Worm (Caenorhabditis elegans) whole organism, midembryonic: Measurements from ENCODE around the gene K02E2.8.
"Not testable (repeated sequence)": the region's sequence is repeated elsewhere in the genome, so short reads cannot be mapped to it uniquely, and the experiment has no call there.

Experiments used
- T22C8.4 ChIP-seq: fragments of 200-800 bp; sonication (Bioruptor generic); IDR thresholded peaks from 2 replicates; pipeline ENCODE4 v1.3.6; 2022; ENCODE audit warnings: missing genetic modification characterization, missing compliant biosample characterization
- cog-1 ChIP-seq: sonication (generic microtip); optimal IDR thresholded peaks from 2 replicates; lab custom pipeline; 2016; ENCODE audit warnings: missing genetic modification characterization, missing compliant biosample characterization
- flt-1 ChIP-seq: fragments of 200-800 bp; sonication (Bioruptor generic); IDR thresholded peaks from 2 replicates; pipeline ENCODE4 v1.3.6; 2022; ENCODE audit warnings: missing genetic modification characterization, missing compliant biosample characterization
- klf-2 ChIP-seq: fragments of 200-800 bp; sonication (Bioruptor generic); conservative IDR thresholded peaks from 2 replicates; pipeline ENCODE4 v1.3.6; 2022; ENCODE audit warnings: missing genetic modification reagents, missing genetic modification characterization, missing compliant biosample characterization
- med-1 ChIP-seq: sonication (generic microtip); optimal IDR thresholded peaks from 2 replicates; lab custom pipeline; 2017; ENCODE audit warnings: missing genetic modification characterization, mild to moderate bottlenecking, missing compliant biosample characterization, antibody characterized with exemption, missing genetic modification reagents; ENCODE audit not compliant: insufficient read depth
- ref-1 ChIP-seq: fragments of 200-800 bp; sonication (Bioruptor generic); conservative IDR thresholded peaks from 2 replicates; pipeline ENCODE4 v1.3.6; 2022; ENCODE audit warnings: missing genetic modification reagents, missing genetic modification characterization, missing compliant biosample characterization
- tab-1 ChIP-seq: fragments of 200-800 bp; sonication (Bioruptor generic); IDR thresholded peaks from 2 replicates; pipeline ENCODE4 v1.3.6; 2022; ENCODE audit warnings: missing genetic modification characterization, missing compliant biosample characterization
- ztf-23 ChIP-seq: fragments of 200-800 bp; sonication (Bioruptor generic); IDR thresholded peaks from 2 replicates; pipeline ENCODE4 v1.3.6; 2022; ENCODE audit warnings: missing genetic modification reagents, missing genetic modification characterization, missing compliant biosample characterization
- ztf-29 ChIP-seq: fragments of 200-800 bp; sonication (Bioruptor generic); IDR thresholded peaks from 2 replicates; pipeline ENCODE4 v1.3.6; 2022; ENCODE audit warnings: missing genetic modification reagents, missing genetic modification characterization, missing compliant biosample characterization

Gene K02E2.8

DNA sequence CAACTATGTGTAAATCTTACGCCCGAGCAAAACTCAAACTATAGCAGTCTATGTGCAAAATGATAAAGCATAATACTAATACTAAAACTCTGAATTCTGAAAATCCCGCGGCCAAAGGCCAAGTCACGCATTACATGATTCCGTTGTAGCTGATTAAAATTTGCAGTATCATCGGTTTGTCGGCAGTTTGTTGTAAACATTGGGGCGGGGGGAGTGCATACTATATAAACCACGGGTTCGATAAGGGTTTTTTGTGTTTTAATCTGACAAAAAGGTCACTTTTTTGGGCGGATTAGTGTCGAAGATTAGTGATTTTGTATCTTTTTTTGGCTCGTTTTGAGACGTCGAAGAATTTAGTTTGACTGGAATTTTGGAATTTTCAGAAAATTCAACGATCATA lies 7.7 kb upstream of the K02E2.8 start:
- TF ChIP-seq med-1 (no peak), ref-1 (GFP tag; lab: Robert Waterston, UW) (no peak), flt-1 (no peak), T22C8.4 (no peak), tab-1 (no peak), klf-2 (GFP tag; lab: Robert Waterston, UW) (no peak), ztf-29 (no peak), ztf-23 (GFP tag; lab: Robert Waterston, UW) (no peak), cog-1 (tag; lab: Kevin White, UChicago) (no peak)

DNA sequence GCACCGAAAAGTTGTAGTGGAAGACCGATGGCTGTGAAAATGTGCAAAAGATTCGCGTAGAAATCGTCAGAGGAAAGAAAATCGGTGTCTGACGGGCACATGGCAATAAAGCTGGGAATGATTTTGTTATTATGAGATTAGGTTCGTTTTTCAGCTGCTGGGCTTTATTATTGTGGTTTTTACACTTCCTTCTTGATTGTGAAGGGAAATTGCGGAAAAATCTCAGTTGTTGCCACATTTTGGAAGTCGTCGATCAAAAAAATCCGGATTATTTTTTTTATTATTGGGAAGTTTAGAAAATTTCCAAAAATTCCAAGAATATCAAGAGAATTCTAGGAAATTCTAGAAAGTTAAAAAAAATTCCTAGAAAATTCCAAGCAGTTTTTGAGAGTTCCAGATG lies 2.4 kb upstream of the K02E2.8 start, which contains the start of gene srh-177:
TSS of gene srh-177 (minus strand) at position 101 of the 400 bp plus-strand sequence.
- TF ChIP-seq ztf-29; cog-1 (tag; lab: Kevin White, UChicago); T22C8.4: not testable (repeated sequence)

DNA sequence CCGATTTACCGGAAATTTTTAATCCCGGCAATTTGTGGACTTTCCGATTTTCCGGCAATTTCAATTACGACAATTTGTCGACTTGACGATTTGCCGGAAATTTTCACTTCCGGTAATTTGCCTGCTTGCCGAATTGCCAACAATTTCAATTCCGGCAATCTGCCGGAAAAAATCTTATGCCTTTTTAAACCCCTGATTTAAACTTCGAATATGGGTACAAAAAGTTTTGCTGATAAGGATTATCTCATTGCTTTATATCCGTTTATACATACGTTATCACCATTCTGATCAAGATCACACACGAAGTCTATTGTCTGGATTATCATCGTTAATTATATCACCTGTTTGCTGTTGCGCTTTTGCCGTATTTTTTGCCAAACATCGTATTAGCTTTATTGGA lies 10.3 kb downstream of the K02E2.8 start, which contains the start of gene grd-11:
TSS of gene grd-11 (plus strand) at position 301 of the 400 bp plus-strand sequence.
- no peak for TF ChIP-seq tab-1
- TF ChIP-seq ztf-23 (GFP tag; lab: Robert Waterston, UW) = no peak
- no peak for TF ChIP-seq T22C8.4
- no peak for TF ChIP-seq cog-1 (tag; lab: Kevin White, UChicago)
- TF ChIP-seq med-1 = no peak
- no peak for TF ChIP-seq ztf-29
- TF ChIP-seq flt-1 = no peak
- TF ChIP-seq ref-1 (GFP tag; lab: Robert Waterston, UW) = no peak
- TF ChIP-seq klf-2 (GFP tag; lab: Robert Waterston, UW) = no peak

DNA sequence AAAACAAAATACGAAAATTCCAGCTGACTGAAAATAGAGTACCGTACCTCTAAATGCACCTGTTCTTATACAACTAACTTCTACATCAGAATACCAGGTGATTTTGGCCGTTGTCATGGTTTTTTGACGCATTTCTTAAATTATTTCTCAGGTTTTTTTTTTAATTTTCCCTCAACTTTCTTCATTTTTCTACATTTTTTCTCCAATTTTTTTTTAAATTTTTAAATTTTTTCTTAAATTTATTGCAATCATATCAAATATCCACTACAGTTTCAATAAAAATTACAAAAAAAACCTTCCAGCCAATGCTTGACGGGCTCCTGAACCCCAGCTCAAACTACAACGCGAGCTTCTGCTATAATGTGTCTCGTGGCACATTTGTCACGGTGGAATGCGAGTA lies 15.5 kb downstream of the K02E2.8 start, which contains the start of gene K02E2.1:
TSS of gene K02E2.1 (plus strand) at position 301 of the 400 bp plus-strand sequence.
- no peak for TF ChIP-seq tab-1
- no peak for TF ChIP-seq cog-1 (tag; lab: Kevin White, UChicago)
- TF ChIP-seq ztf-29 = no peak
- TF ChIP-seq T22C8.4 = no peak
- no peak for TF ChIP-seq med-1
- TF ChIP-seq ztf-23 (GFP tag; lab: Robert Waterston, UW) = no peak
- TF ChIP-seq klf-2 (GFP tag; lab: Robert Waterston, UW) = no peak
- TF ChIP-seq flt-1 = no peak
- no peak for TF ChIP-seq ref-1 (GFP tag; lab: Robert Waterston, UW)

DNA sequence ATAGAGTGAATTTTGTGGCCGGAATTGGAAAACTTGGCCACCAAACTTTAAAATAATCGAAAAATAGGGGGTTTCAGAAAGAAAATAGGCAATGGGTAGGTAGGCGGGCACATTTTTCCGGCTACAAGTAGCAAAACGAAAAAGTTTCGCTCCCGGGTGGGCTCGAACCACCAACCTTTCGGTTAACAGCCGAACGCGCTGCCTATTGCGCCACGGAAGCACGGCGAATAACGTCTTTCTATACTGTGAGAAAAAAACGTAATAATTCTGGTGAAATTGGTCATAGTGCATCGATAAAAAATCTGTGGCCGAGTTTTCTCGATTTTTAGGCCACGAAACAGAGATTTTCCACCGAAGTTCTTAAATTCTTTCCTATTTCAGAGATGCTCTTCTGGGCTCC lies 16.4 kb downstream of the K02E2.8 start:
- no peak for TF ChIP-seq cog-1 (tag; lab: Kevin White, UChicago)
- no peak for TF ChIP-seq ztf-23 (GFP tag; lab: Robert Waterston, UW)
- TF ChIP-seq klf-2 (GFP tag; lab: Robert Waterston, UW) = no peak
- no peak for TF ChIP-seq med-1
- no peak for TF ChIP-seq ref-1 (GFP tag; lab: Robert Waterston, UW)
- TF ChIP-seq ztf-29 = no peak
- no peak for TF ChIP-seq T22C8.4
- TF ChIP-seq tab-1 = no peak
- no peak for TF ChIP-seq flt-1

DNA sequence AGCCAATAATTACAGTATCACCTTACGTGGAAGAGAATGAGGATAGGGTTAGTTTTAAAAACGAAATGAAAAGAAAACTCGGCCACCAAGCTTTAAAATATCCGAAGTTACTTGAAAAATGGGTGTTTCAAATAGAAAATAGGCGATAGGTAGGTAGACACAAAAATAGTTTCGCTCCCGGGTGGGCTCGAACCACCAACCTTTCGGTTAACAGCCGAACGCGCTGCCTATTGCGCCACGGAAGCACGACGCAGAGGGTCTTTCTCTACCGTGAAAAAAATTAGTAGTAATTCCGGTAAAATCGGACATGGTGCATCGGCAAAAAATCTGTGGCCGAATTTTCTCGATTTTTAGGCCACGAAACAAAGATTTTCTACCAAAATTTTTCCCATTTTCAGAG lies 19.1 kb downstream of the K02E2.8 start:
- TF ChIP-seq flt-1 = no peak

DNA sequence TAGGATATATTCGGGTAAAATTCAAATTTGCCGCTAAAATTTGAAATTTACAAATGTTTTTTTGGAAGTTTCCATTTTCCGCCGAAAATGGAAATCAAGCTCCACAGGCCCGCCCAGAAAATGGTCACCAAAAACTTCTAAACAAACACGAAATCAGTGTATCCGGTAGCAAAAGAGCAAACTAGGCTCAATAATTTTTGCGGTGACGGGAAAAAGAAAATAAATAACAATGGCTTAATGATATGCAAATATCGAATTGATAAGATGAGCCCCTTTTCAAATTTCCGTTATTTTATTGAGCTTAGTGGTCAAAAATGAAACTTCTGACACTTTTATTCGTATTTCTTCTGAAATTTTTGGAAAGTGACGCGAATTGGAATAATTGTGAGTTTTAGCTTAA lies 21.9 kb downstream of the K02E2.8 start, which contains the start of gene Y38H6A.3:
TSS of gene Y38H6A.3 (plus strand) at position 301 of the 400 bp plus-strand sequence.
- TF ChIP-seq ztf-29 (no peak), klf-2 (GFP tag; lab: Robert Waterston, UW) (no peak), cog-1 (tag; lab: Kevin White, UChicago) (no peak), med-1 (no peak), flt-1 (no peak), ztf-23 (GFP tag; lab: Robert Waterston, UW) (no peak), ref-1 (GFP tag; lab: Robert Waterston, UW) (no peak), tab-1 (no peak), T22C8.4 (no peak)

ce11 chrV:20338870-20339269 lies 27.9 kb downstream of the K02E2.8 start:
- TF ChIP-seq cog-1 (tag; lab: Kevin White, UChicago) (no peak), flt-1 (no peak), ref-1 (GFP tag; lab: Robert Waterston, UW) (no peak), ztf-29 (no peak), tab-1 (no peak), klf-2 (GFP tag; lab: Robert Waterston, UW) (no peak), T22C8.4 (no peak), med-1 (no peak), ztf-23 (GFP tag; lab: Robert Waterston, UW) (no peak)

DNA sequence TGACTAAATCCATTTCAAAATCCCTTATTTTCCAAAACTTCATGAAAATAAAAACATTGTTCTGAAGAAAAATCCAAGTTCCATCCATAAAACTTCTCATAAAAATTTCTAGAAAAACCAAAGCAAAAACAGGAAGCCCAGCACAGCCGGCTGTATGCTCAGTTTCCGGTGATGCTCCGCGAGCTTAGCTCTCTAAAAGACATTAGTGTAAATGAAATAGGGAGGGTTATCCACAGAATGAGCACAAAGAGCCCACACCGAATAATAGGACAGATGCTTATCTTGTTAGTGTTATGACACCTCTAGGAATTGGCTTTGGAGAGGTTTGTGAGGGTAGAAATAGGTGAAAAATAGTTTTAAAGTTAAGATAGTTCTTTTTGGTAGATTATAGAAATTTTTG lies 28.7 kb downstream of the K02E2.8 start:
- TF ChIP-seq klf-2 (GFP tag; lab: Robert Waterston, UW) (no peak), ref-1 (GFP tag; lab: Robert Waterston, UW) (no peak), flt-1 (no peak), cog-1 (tag; lab: Kevin White, UChicago) (no peak)

DNA sequence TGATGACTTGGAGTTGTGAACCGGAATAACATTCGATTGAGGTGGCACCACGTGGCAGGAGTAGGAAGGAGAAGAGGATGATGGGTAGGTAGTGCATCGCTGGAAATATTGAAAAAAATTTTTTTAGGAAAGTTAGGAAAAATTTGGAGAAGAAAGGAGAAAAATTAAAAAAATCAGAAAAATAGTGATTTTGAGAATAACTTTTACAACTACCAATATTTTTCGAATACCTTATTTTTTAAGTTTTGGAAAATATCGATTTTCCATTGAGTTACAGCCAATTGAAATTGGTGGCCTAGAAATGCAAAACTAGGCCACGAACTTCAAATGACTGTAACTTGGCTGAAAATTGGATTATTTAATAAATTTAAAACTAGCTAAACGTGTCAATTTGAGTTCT lies 31.5 kb downstream of the K02E2.8 start, which contains the start of gene Y38H6A.5:
TSS of gene Y38H6A.5 (minus strand) at position 101 of the 400 bp plus-strand sequence.
- TF ChIP-seq T22C8.4 (no peak), tab-1 (no peak), ztf-29 (no peak), med-1 (no peak), ref-1 (GFP tag; lab: Robert Waterston, UW) (no peak), ztf-23 (GFP tag; lab: Robert Waterston, UW) (no peak), cog-1 (tag; lab: Kevin White, UChicago) (no peak), klf-2 (GFP tag; lab: Robert Waterston, UW) (no peak), flt-1 (no peak)

ce11 chrV:20325417-20325816 lies 41.3 kb downstream of the K02E2.8 start, which contains the start of gene Y38H6A.1:
Gene Y38H6A.1 (plus strand): TSS chrV:20325717.
- no peak for TF ChIP-seq klf-2 (GFP tag; lab: Robert Waterston, UW)
- TF ChIP-seq ref-1 (GFP tag; lab: Robert Waterston, UW) = no peak
- no peak for TF ChIP-seq tab-1
- no peak for TF ChIP-seq med-1
- TF ChIP-seq ztf-29 = no peak
- no peak for TF ChIP-seq flt-1
- no peak for TF ChIP-seq T22C8.4
- TF ChIP-seq cog-1 (tag; lab: Kevin White, UChicago) = no peak
- no peak for TF ChIP-seq ztf-23 (GFP tag; lab: Robert Waterston, UW)
